Worm (Caenorhabditis elegans) whole organism, midembryonic: Measurements from ENCODE around the gene tsp-1.

ENCODE experiments used
- T22C8.4 ChIP-seq: fragments of 200-800 bp; sonication (Bioruptor generic); IDR thresholded peaks from 2 replicates; pipeline ENCODE4 v1.3.6; 2022; ENCODE audit warnings: missing genetic modification characterization, missing compliant biosample characterization
- cog-1 ChIP-seq: sonication (generic microtip); optimal IDR thresholded peaks from 2 replicates; lab custom pipeline; 2016; ENCODE audit warnings: missing genetic modification characterization, missing compliant biosample characterization
- flt-1 ChIP-seq: fragments of 200-800 bp; sonication (Bioruptor generic); IDR thresholded peaks from 2 replicates; pipeline ENCODE4 v1.3.6; 2022; ENCODE audit warnings: missing genetic modification characterization, missing compliant biosample characterization
- ztf-23 ChIP-seq: fragments of 200-800 bp; sonication (Bioruptor generic); IDR thresholded peaks from 2 replicates; pipeline ENCODE4 v1.3.6; 2022; ENCODE audit warnings: missing genetic modification reagents, missing genetic modification characterization, missing compliant biosample characterization

DNA sequence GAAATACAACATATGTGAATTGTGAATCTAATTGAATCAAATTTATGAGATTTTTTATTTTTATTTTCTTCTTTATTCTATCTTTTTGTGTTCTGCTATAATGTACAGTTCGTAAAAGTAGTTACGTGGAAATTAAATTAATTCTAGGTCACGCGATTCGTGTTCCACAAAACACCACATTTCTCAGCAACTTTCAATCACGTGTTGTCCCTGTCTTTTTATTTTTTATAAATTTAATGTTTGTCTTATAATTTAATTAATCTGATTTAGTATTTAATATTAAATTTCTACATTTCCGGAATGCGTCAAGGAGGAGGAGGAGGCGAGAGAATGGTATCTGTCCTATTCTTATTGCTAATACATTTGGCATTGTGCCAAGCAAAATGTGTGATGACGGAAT is 18.8 kb upstream of the tsp-1 start, which contains the start of gene ncr-2:
- TF ChIP-seq T22C8.4 (GFP tag; lab: Robert Waterston, UW) (no peak), ztf-23 (GFP tag; lab: Robert Waterston, UW) (no peak), flt-1 (GFP tag; lab: Robert Waterston, UW) (no peak), cog-1 (tag; lab: Kevin White, UChicago) (no peak)
